Worm (Caenorhabditis elegans) whole organism, L2 larva: Measurements from ENCODE around the gene ZK757.10.

ENCODE experiments used
- C34F6.9 ChIP-seq: fragments of 150-350 bp; optimal IDR thresholded peaks from 2 replicates; lab custom pipeline; 2014; ENCODE audit warnings: missing biosample characterization, missing genetic modification characterization
- F13H6.1 ChIP-seq: sonication (generic microtip); optimal IDR thresholded peaks from 2 replicates; lab custom pipeline; 2016; ENCODE audit warnings: missing genetic modification characterization, missing compliant biosample characterization
- R02D3.7 ChIP-seq: fragments of 150-350 bp; optimal IDR thresholded peaks from 2 replicates; lab custom pipeline; 2014; ENCODE audit warnings: missing biosample characterization, missing genetic modification characterization
- Y55F3AM.14 ChIP-seq: fragments of 200-800 bp; sonication (Bioruptor generic); optimal IDR thresholded peaks from 2 replicates; lab custom pipeline; 2018; ENCODE audit warnings: mild to moderate bottlenecking, missing genetic modification characterization, missing compliant biosample characterization
- ZK546.5 ChIP-seq: sonication (generic microtip); optimal IDR thresholded peaks from 2 replicates; lab custom pipeline; 2017; ENCODE audit warnings: missing biosample characterization, missing genetic modification characterization
- alr-1 ChIP-seq: fragments of 150-350 bp; optimal IDR thresholded peaks from 2 replicates; lab custom pipeline; 2014; ENCODE audit warnings: missing biosample characterization, missing genetic modification characterization
- ama-1 ChIP-seq: fragments of 150-350 bp; optimal IDR thresholded peaks from 2 replicates; lab custom pipeline; 2018; ENCODE audit warnings: inconsistent platforms
- ceh-82 ChIP-seq: fragments of 150-350 bp; optimal IDR thresholded peaks from 2 replicates; lab custom pipeline; 2014; ENCODE audit warnings: missing biosample characterization, missing genetic modification characterization
- crh-2 ChIP-seq: sonication (generic microtip); optimal IDR thresholded peaks from 2 replicates; lab custom pipeline; 2017; ENCODE audit warnings: missing biosample characterization, missing genetic modification characterization
- egl-27 ChIP-seq: sonication (generic microtip); optimal IDR thresholded peaks from 3 replicates; lab custom pipeline; 2017; ENCODE audit warnings: missing biosample characterization, missing genetic modification reagents, missing genetic modification characterization
- elt-1 ChIP-seq: fragments of 150-350 bp; optimal IDR thresholded peaks from 2 replicates; lab custom pipeline; 2014; ENCODE audit warnings: missing biosample characterization, missing genetic modification characterization
- elt-3 ChIP-seq: sonication (generic microtip); optimal IDR thresholded peaks from 2 replicates; lab custom pipeline; 2017; ENCODE audit warnings: missing biosample characterization, missing genetic modification characterization
- fos-1 ChIP-seq: fragments of 150-350 bp; optimal IDR thresholded peaks from 2 replicates; lab custom pipeline; 2014; ENCODE audit warnings: missing biosample characterization, missing genetic modification characterization
- lin-11 ChIP-seq: fragments of 150-350 bp; sonication (generic microtip); optimal IDR thresholded peaks from 2 replicates; lab custom pipeline; 2014; ENCODE audit warnings: missing biosample characterization, missing genetic modification characterization, inconsistent platforms, mixed read lengths
- lin-13 ChIP-seq: fragments of 150-350 bp; optimal IDR thresholded peaks from 2 replicates; lab custom pipeline; 2014; ENCODE audit warnings: missing biosample characterization, missing genetic modification reagents, missing genetic modification characterization
- lin-39 ChIP-seq: fragments of 150-350 bp; optimal IDR thresholded peaks from 2 replicates; lab custom pipeline; 2014; ENCODE audit warnings: missing biosample characterization, missing genetic modification reagents, missing genetic modification characterization
- mab-5 ChIP-seq: fragments of 150-350 bp; optimal IDR thresholded peaks from 2 replicates; lab custom pipeline; 2014; ENCODE audit warnings: missing biosample characterization, missing genetic modification characterization
- mbf-1 ChIP-seq: sonication (generic microtip); optimal IDR thresholded peaks from 2 replicates; lab custom pipeline; 2017; ENCODE audit warnings: missing biosample characterization, missing genetic modification characterization
- mdl-1 ChIP-seq, 2 experiments: fragments of 150-350 bp in 1 of 2; sonication (generic microtip) in 1 of 2; optimal IDR thresholded peaks; 2 replicates each; lab custom pipeline; 2017; ENCODE audit warnings: missing biosample characterization in 2 of 2, missing genetic modification characterization in 2 of 2
- nhr-10 ChIP-seq: sonication (generic microtip); optimal IDR thresholded peaks from 2 replicates; lab custom pipeline; 2017; ENCODE audit warnings: missing biosample characterization, missing genetic modification characterization
- nhr-11 ChIP-seq: fragments of 150-350 bp; optimal IDR thresholded peaks from 2 replicates; lab custom pipeline; 2014; ENCODE audit warnings: missing biosample characterization, missing genetic modification characterization
- nhr-12 ChIP-seq: fragments of 150-350 bp; optimal IDR thresholded peaks from 2 replicates; lab custom pipeline; 2014; ENCODE audit warnings: missing biosample characterization, missing genetic modification characterization
- nhr-129 ChIP-seq: fragments of 150-350 bp; optimal IDR thresholded peaks from 2 replicates; lab custom pipeline; 2014; ENCODE audit warnings: missing biosample characterization, missing genetic modification characterization
- nhr-21 ChIP-seq: fragments of 150-350 bp; optimal IDR thresholded peaks from 2 replicates; lab custom pipeline; 2014; ENCODE audit warnings: missing biosample characterization, missing genetic modification characterization
- nhr-23 ChIP-seq: fragments of 150-350 bp; optimal IDR thresholded peaks from 2 replicates; lab custom pipeline; 2014; ENCODE audit warnings: missing biosample characterization, missing genetic modification reagents, missing genetic modification characterization
- nhr-237 ChIP-seq: fragments of 150-350 bp; optimal IDR thresholded peaks from 2 replicates; lab custom pipeline; 2014; ENCODE audit warnings: missing biosample characterization, missing genetic modification characterization
- nhr-25 ChIP-seq: fragments of 150-350 bp; sonication (generic microtip); optimal IDR thresholded peaks from 3 replicates; lab custom pipeline; 2014; ENCODE audit warnings: missing biosample characterization, missing genetic modification characterization
- nhr-6 ChIP-seq: fragments of 150-350 bp; optimal IDR thresholded peaks from 2 replicates; lab custom pipeline; 2014; ENCODE audit warnings: missing biosample characterization, missing genetic modification characterization
- nhr-77 ChIP-seq: fragments of 150-350 bp; optimal IDR thresholded peaks from 2 replicates; lab custom pipeline; 2014; ENCODE audit warnings: missing biosample characterization, missing genetic modification characterization
- peb-1 ChIP-seq: fragments of 150-350 bp; optimal IDR thresholded peaks from 2 replicates; lab custom pipeline; 2014; ENCODE audit warnings: missing biosample characterization, missing genetic modification characterization
- sem-4 ChIP-seq: fragments of 150-350 bp; optimal IDR thresholded peaks from 2 replicates; lab custom pipeline; 2014; ENCODE audit warnings: missing biosample characterization, missing genetic modification reagents, missing genetic modification characterization
- skn-1 ChIP-seq: sonication (generic microtip); optimal IDR thresholded peaks from 2 replicates; lab custom pipeline; 2017; ENCODE audit warnings: missing biosample characterization, missing genetic modification characterization
- sma-3 ChIP-seq: sonication (generic microtip); optimal IDR thresholded peaks from 2 replicates; lab custom pipeline; 2016; ENCODE audit warnings: missing genetic modification reagents, missing genetic modification characterization, missing compliant biosample characterization
- snpc-4 ChIP-seq: fragments of 150-350 bp; optimal IDR thresholded peaks from 2 replicates; lab custom pipeline; 2014; ENCODE audit warnings: missing biosample characterization, missing genetic modification characterization
- unc-39 ChIP-seq: fragments of 150-350 bp; optimal IDR thresholded peaks from 2 replicates; lab custom pipeline; 2014; ENCODE audit warnings: missing biosample characterization, missing genetic modification characterization
- unc-55 ChIP-seq: fragments of 150-350 bp; sonication (generic microtip); optimal IDR thresholded peaks from 3 replicates; lab custom pipeline; 2014; ENCODE audit warnings: missing biosample characterization, missing genetic modification reagents, missing genetic modification characterization
- ztf-1 ChIP-seq: fragments of 200-800 bp; sonication (Bioruptor generic); conservative IDR thresholded peaks from 2 replicates; pipeline ENCODE4 v1.3.6; 2022; ENCODE audit warnings: missing genetic modification characterization, missing compliant biosample characterization
- ztf-11 ChIP-seq: sonication (generic microtip); optimal IDR thresholded peaks from 2 replicates; lab custom pipeline; 2017; ENCODE audit warnings: missing biosample characterization, missing genetic modification characterization

ZK757.10 gene

DNA sequence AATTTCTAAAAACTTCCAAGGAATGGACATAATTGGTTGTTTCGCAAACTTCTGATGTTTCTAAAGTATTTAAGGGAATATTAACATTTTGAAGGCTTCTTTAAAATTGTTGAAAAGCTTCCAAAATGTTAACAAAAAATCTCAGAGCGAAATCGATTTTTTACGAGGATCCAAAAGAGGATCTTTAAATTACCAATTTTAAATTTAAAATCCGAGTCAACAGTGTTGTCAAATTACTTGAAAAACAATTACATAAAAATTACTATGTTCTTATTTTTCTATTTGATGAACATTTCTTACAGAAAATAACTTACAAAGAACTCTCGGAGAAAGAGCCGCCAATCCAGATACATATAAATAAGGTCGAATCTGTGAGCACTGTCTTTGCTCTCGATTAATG is at the start of gene ZK757.10:
ZK757.10 (plus strand) TSS at position 301 of the 400 bp plus-strand sequence.
- TF ChIP-seq egl-27, result no peak
- no peak for TF ChIP-seq nhr-25 (tag; lab: Kevin White, UChicago)
- TF ChIP-seq nhr-129 (tag; lab: Kevin White, UChicago), result no peak
- no peak for TF ChIP-seq ztf-1 (GFP tag; lab: Robert Waterston, UW)
- TF ChIP-seq ZK546.5 (tag; lab: Kevin White, UChicago), result no peak
- TF ChIP-seq elt-3 (tag; lab: Kevin White, UChicago), result no peak
- no peak for TF ChIP-seq unc-55 (GFP tag; lab: Kevin White, UChicago)
- no peak for TF ChIP-seq ama-1 (lab: Kevin White, UChicago)
- no peak for TF ChIP-seq ztf-11 (tag; lab: Kevin White, UChicago)
- no peak for TF ChIP-seq elt-1 (tag; lab: Kevin White, UChicago)

- TF ChIP-seq R02D3.7 (no peak), nhr-237 (tag; lab: Kevin White, UChicago) (no peak), nhr-129 (tag; lab: Kevin White, UChicago) (no peak), fos-1 (tag; lab: Kevin White, UChicago) (no peak), peb-1 (tag; lab: Kevin White, UChicago) (no peak), mab-5 (no peak), snpc-4 (no peak)
Measured at ce11 chrIII:9830502-9830901, 46.5 kb upstream of the ZK757.10 start, which contains the start of gene ZK632.12. Gene ZK632.12, plus strand, starts transcription at chrIII:9830802.

ce11 chrIII:9832569-9832968 is 44.5 kb upstream of the ZK757.10 start:
- no peak for TF ChIP-seq nhr-12 (tag; lab: Kevin White, UChicago)
- TF ChIP-seq nhr-23 (tag; lab: Kevin White, UChicago), result no peak
- TF ChIP-seq ZK546.5 (tag; lab: Kevin White, UChicago), result no peak
- TF ChIP-seq unc-39 (tag; lab: Kevin White, UChicago), result no peak
- TF ChIP-seq nhr-77, result no peak
- TF ChIP-seq nhr-129 (tag; lab: Kevin White, UChicago), result no peak
- TF ChIP-seq nhr-21 (tag; lab: Kevin White, UChicago), result no peak
- TF ChIP-seq elt-3 (tag; lab: Kevin White, UChicago), result no peak
- TF ChIP-seq skn-1 (tag; lab: Kevin White, UChicago), result no peak
- TF ChIP-seq elt-1 (tag; lab: Kevin White, UChicago), result no peak
- no peak for TF ChIP-seq alr-1 (tag; lab: Kevin White, UChicago)
- no peak for TF ChIP-seq sem-4
- no peak for TF ChIP-seq nhr-10 (tag; lab: Kevin White, UChicago)
- TF ChIP-seq nhr-6 (tag; lab: Kevin White, UChicago), result no peak
- no peak for TF ChIP-seq unc-55 (GFP tag; lab: Kevin White, UChicago)
- TF ChIP-seq lin-39, result no peak
- TF ChIP-seq snpc-4, result no peak
- TF ChIP-seq nhr-11 (tag; lab: Kevin White, UChicago), result no peak
- no peak for TF ChIP-seq lin-13 (GFP tag; lab: Kevin White, UChicago)

- TF ChIP-seq elt-1 (tag; lab: Kevin White, UChicago), result no peak
- no peak for TF ChIP-seq crh-2 (tag; lab: Kevin White, UChicago)
- TF ChIP-seq C34F6.9 (tag; lab: Kevin White, UChicago), result no peak
- TF ChIP-seq lin-11, result no peak
- no peak for TF ChIP-seq nhr-77
- TF ChIP-seq mdl-1 (tag; optimal IDR thresholded peaks at IDR 0.05; lab: Kevin White, UChicago), result no peak
- TF ChIP-seq fos-1 (tag; lab: Kevin White, UChicago), result no peak
- TF ChIP-seq ZK546.5 (tag; lab: Kevin White, UChicago), result no peak
- no peak for TF ChIP-seq mbf-1 (tag; lab: Kevin White, UChicago)
- no peak for TF ChIP-seq peb-1 (tag; lab: Kevin White, UChicago)
- no peak for TF ChIP-seq nhr-25 (tag; lab: Kevin White, UChicago)
- TF ChIP-seq skn-1 (tag; lab: Kevin White, UChicago), result no peak
- no peak for TF ChIP-seq ceh-82 (tag; lab: Kevin White, UChicago)
- TF ChIP-seq F13H6.1, result no peak
- no peak for TF ChIP-seq mab-5
- no peak for TF ChIP-seq ztf-1 (GFP tag; lab: Robert Waterston, UW)
- no peak for TF ChIP-seq lin-39
- no peak for TF ChIP-seq nhr-11 (tag; lab: Kevin White, UChicago)
- no peak for TF ChIP-seq sma-3 (GFP tag; lab: Kevin White, UChicago)
- TF ChIP-seq Y55F3AM.14 (GFP tag; lab: Kevin White, UChicago), result no peak
Measured at ce11 chrIII:9834888-9835287, 42.2 kb upstream of the ZK757.10 start, which contains the start of gene K11H3.8. Gene K11H3.8, plus strand, starts transcription at chrIII:9835188.
